Worm (Caenorhabditis elegans): ENCODE measurements around the gene pole-2.

Gene pole-2

DNA sequence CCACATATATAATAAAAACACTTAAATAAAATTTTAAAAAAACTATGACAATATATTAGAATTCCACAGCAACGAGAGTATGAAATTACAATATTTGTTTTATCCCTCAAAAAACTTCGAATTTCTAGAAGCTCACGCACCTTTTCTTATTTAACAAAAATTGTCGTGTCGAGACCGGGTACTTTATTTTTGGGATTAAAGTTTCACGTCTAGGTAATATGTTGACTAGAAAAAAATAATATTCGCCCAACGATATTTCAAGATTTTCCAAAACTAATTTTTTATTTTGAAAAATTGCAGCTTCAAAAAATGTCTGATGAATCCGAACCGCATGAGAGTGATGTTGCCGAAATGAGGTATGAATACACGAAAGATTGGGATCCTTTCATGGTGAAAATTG, 42.0 kb downstream of the pole-2 start, which contains the start of gene C49C8.3:
Gene C49C8.3 (plus strand): TSS at position 301 of the 400 bp plus-strand sequence.
- no peak for TF ChIP-seq T26A5.8 (tag; optimal IDR thresholded peaks at IDR 0.05)
- no peak for TF ChIP-seq hmg-1.2 (GFP tag; IDR thresholded peaks at IDR 0.05)
- no peak for TF ChIP-seq attf-5 (GFP tag; optimal IDR thresholded peaks at IDR 0.05)
- no peak for TF ChIP-seq ztf-6 (GFP tag; IDR thresholded peaks at IDR 0.05)
- TF ChIP-seq B0261.1 (tag; optimal IDR thresholded peaks at IDR 0.05), result no peak
- TF ChIP-seq Y67H2A.10 (GFP tag; conservative IDR thresholded peaks at IDR 0.05), result no peak
- no peak for TF ChIP-seq ekl-4 (GFP tag; IDR thresholded peaks at IDR 0.05)
- no peak for TF ChIP-seq nfyb-1 (GFP tag; IDR thresholded peaks at IDR 0.05)

DNA sequence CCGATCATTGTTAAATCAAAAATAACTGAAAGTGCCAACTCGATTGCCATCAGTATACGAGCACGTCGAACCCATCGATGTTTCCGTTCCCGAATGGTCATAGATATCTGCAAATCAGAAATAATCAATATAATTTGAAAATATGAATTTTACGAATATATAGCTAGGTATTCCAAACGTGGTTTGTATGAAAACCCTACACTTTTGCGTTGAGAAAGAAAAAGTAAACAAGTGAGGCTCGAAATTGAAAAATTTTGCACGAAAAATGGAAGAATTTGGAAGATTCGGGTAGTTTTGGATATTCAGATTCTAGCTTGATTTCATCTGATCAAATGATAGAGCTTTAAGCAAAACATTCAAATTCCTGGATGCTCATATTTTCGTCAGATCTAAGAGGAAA, 47.6 kb downstream of the pole-2 start, which contains the start of gene F42A9.9:
Gene F42A9.9 (minus strand): TSS at position 101 of the 400 bp plus-strand sequence.
- TF ChIP-seq lsy-27 (tag; optimal IDR thresholded peaks at IDR 0.05; ENCODE audit: borderline replicate concordance, insufficient read depth) (no peak), cebp-1 (GFP tag; IDR thresholded peaks at IDR 0.05) (no peak), cebp-1 (tag; optimal IDR thresholded peaks at IDR 0.05) (no peak), ceh-100 (GFP tag; IDR thresholded peaks at IDR 0.05) (no peak), dpff-1 (tag; optimal IDR thresholded peaks at IDR 0.05) (no peak), Y56A3A.18 (GFP tag; IDR thresholded peaks at IDR 0.05) (no peak), ztf-3 (GFP tag; optimal IDR thresholded peaks at IDR 0.05) (no peak), zfh-2 (GFP tag; conservative IDR thresholded peaks at IDR 0.05) (no peak), dox-1 (GFP tag; IDR thresholded peaks at IDR 0.05) (no peak), rpc-1 (optimal IDR thresholded peaks at IDR 0.05) (no peak), rpc-1 (tag; optimal IDR thresholded peaks at IDR 0.05) (no peak), K11D2.4 (GFP tag; IDR thresholded peaks at IDR 0.05) (no peak)

Data from whole organism, young adult.